Worm (Caenorhabditis elegans) whole organism, L3 larva: ENCODE measurements around the gene ZC204.13.

Experiments used
- ama-1 ChIP-seq: fragments of 150-350 bp; optimal IDR thresholded peaks from 2 replicates; lab custom pipeline; 2018
- egl-27 ChIP-seq: sonication (generic microtip); optimal IDR thresholded peaks from 4 replicates; lab custom pipeline; 2017; ENCODE audit warnings: missing biosample characterization, missing genetic modification reagents, missing genetic modification characterization
- elt-2 ChIP-seq: sonication (generic microtip); optimal IDR thresholded peaks from 2 replicates; lab custom pipeline; 2016; ENCODE audit warnings: missing genetic modification reagents, mild to moderate bottlenecking, missing genetic modification characterization, missing compliant biosample characterization
- fkh-2 ChIP-seq: fragments of 150-350 bp; optimal IDR thresholded peaks from 2 replicates; lab custom pipeline; 2014; ENCODE audit warnings: missing biosample characterization, missing genetic modification reagents, missing genetic modification characterization
- jun-1 ChIP-seq: fragments of 150-350 bp; optimal IDR thresholded peaks from 2 replicates; lab custom pipeline; 2014; ENCODE audit warnings: missing biosample characterization, missing genetic modification reagents, missing genetic modification characterization
- nhr-11 ChIP-seq: fragments of 150-350 bp; optimal IDR thresholded peaks from 2 replicates; lab custom pipeline; 2014; ENCODE audit warnings: missing biosample characterization, missing genetic modification characterization
- nhr-23 ChIP-seq: fragments of 150-350 bp; optimal IDR thresholded peaks from 2 replicates; lab custom pipeline; 2014; ENCODE audit warnings: missing biosample characterization, missing genetic modification reagents, missing genetic modification characterization
- nhr-237 ChIP-seq: fragments of 150-350 bp; optimal IDR thresholded peaks from 2 replicates; lab custom pipeline; 2014; ENCODE audit warnings: missing biosample characterization, missing genetic modification characterization
- pha-4 ChIP-seq: fragments of 150-350 bp; optimal IDR thresholded peaks from 2 replicates; lab custom pipeline; 2014; ENCODE audit warnings: missing biosample characterization, missing genetic modification reagents, missing genetic modification characterization
- pqm-1 ChIP-seq: fragments of 150-350 bp; optimal IDR thresholded peaks from 2 replicates; lab custom pipeline; 2017; ENCODE audit warnings: missing biosample characterization, missing genetic modification characterization, inconsistent platforms
- unc-39 ChIP-seq: sonication (generic microtip); optimal IDR thresholded peaks from 4 replicates; lab custom pipeline; 2017; ENCODE audit warnings: missing biosample characterization, missing genetic modification characterization
- unc-62 ChIP-seq: fragments of 150-350 bp; sonication (generic microtip); optimal IDR thresholded peaks from 4 replicates; lab custom pipeline; 2014; ENCODE audit warnings: missing biosample characterization, missing genetic modification reagents, missing genetic modification characterization

DNA sequence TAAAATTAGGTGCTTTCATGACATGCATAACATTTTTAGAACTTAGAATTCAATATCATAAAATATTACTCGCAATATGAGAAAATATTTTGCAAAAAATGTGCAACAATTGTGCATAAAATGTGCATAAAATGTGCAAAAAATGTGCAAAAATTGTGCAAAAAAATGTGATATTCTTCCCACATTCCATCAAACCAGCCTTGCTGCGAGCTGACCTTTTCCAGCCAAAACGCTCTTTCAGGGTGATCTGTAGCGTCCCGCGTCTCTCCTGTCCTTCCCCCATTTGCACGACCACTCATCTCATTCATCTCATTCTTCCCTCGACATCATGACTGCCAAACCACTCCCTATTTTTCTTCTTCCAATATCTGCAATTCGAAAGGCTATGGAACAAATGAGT lies 15.3 kb upstream of the ZC204.13 start, which contains the start of gene fbxb-17:
- TF ChIP-seq unc-62 (GFP tag; lab: Kevin White, UChicago), result no peak
- no peak for TF ChIP-seq pha-4 (tag; lab: Kevin White, UChicago)
- no peak for TF ChIP-seq fkh-2 (tag; lab: Kevin White, UChicago)
- TF ChIP-seq elt-2 (tag; lab: Kevin White, UChicago), result no peak
- no peak for TF ChIP-seq nhr-237 (tag; lab: Kevin White, UChicago)
- no peak for TF ChIP-seq jun-1 (tag; lab: Kevin White, UChicago)
- no peak for TF ChIP-seq unc-39 (tag; lab: Kevin White, UChicago)
- TF ChIP-seq egl-27 (tag; lab: Kevin White, UChicago), result no peak
- TF ChIP-seq nhr-23 (tag; lab: Kevin White, UChicago), result no peak
- TF ChIP-seq pqm-1 (tag; lab: Kevin White, UChicago), result no peak
- TF ChIP-seq ama-1 (lab: Kevin White, UChicago), result no peak
- no peak for TF ChIP-seq nhr-11 (tag; lab: Kevin White, UChicago)
